Fruit fly (Drosophila melanogaster) S2 (cell line): ENCODE results near the gene Cpr97Ea.

Experiments used
- CG8478 ChIP-seq: fragments of >200 bp; optimal IDR thresholded peaks from 2 replicates; lab custom pipeline; 2018
- CTCF ChIP-seq, 2 experiments: fragments of >200 bp; optimal IDR thresholded peaks; 2 replicates each; lab custom pipeline; 2018

dm6 chr3R:27111784-27112602 is 24.4 kb upstream of the Cpr97Ea start, which contains the start of the genes gb and CG5815:
- TF ChIP-seq CG8478 (lab: Kevin White, UChicago) (no peak), CTCF (optimal IDR thresholded peaks at IDR 0.05; lab: Kevin White, UChicago) (no peak)
